Worm (Caenorhabditis elegans) whole organism, L2 larva: ENCODE results near the gene Y71H2AL.2.

ENCODE experiments used
- F13H6.1 ChIP-seq: sonication (generic microtip); optimal IDR thresholded peaks from 2 replicates; lab custom pipeline; 2016; ENCODE audit warnings: missing genetic modification characterization, missing compliant biosample characterization
- R02D3.7 ChIP-seq: fragments of 150-350 bp; optimal IDR thresholded peaks from 2 replicates; lab custom pipeline; 2014; ENCODE audit warnings: missing biosample characterization, missing genetic modification characterization
- alr-1 ChIP-seq: fragments of 150-350 bp; optimal IDR thresholded peaks from 2 replicates; lab custom pipeline; 2014; ENCODE audit warnings: missing biosample characterization, missing genetic modification characterization
- aly-2 ChIP-seq: fragments of 150-350 bp; optimal IDR thresholded peaks from 2 replicates; lab custom pipeline; 2014; ENCODE audit warnings: missing biosample characterization, missing genetic modification characterization
- blmp-1 ChIP-seq: sonication (generic microtip); optimal IDR thresholded peaks from 2 replicates; lab custom pipeline; 2017; ENCODE audit warnings: missing genetic modification characterization, mild to moderate bottlenecking, missing compliant biosample characterization, antibody characterized with exemption, moderate library complexity; ENCODE audit not compliant: insufficient read depth
- dmd-4 ChIP-seq: sonication (generic microtip); optimal IDR thresholded peaks from 2 replicates; lab custom pipeline; 2017; ENCODE audit warnings: missing biosample characterization, missing genetic modification characterization
- fos-1 ChIP-seq: fragments of 150-350 bp; optimal IDR thresholded peaks from 2 replicates; lab custom pipeline; 2014; ENCODE audit warnings: missing biosample characterization, missing genetic modification characterization
- lin-39 ChIP-seq: fragments of 150-350 bp; optimal IDR thresholded peaks from 2 replicates; lab custom pipeline; 2014; ENCODE audit warnings: missing biosample characterization, missing genetic modification reagents, missing genetic modification characterization
- lsy-2 ChIP-seq, 2 experiments: fragments of 150-350 bp in 1 of 2; sonication (generic microtip) in 1 of 2; optimal IDR thresholded peaks; 2 replicates each; lab custom pipeline; 2014 to 2017; ENCODE audit warnings: missing biosample characterization in 2 of 2, missing genetic modification characterization in 2 of 2
- mbf-1 ChIP-seq: sonication (generic microtip); optimal IDR thresholded peaks from 2 replicates; lab custom pipeline; 2017; ENCODE audit warnings: missing biosample characterization, missing genetic modification characterization
- nhr-21 ChIP-seq: fragments of 150-350 bp; optimal IDR thresholded peaks from 2 replicates; lab custom pipeline; 2014; ENCODE audit warnings: missing biosample characterization, missing genetic modification characterization
- nhr-237 ChIP-seq: fragments of 150-350 bp; optimal IDR thresholded peaks from 2 replicates; lab custom pipeline; 2014; ENCODE audit warnings: missing biosample characterization, missing genetic modification characterization
- nhr-25 ChIP-seq: fragments of 150-350 bp; sonication (generic microtip); optimal IDR thresholded peaks from 3 replicates; lab custom pipeline; 2014; ENCODE audit warnings: missing biosample characterization, missing genetic modification characterization
- skn-1 ChIP-seq: sonication (generic microtip); optimal IDR thresholded peaks from 2 replicates; lab custom pipeline; 2017; ENCODE audit warnings: missing biosample characterization, missing genetic modification characterization
- sma-3 ChIP-seq: sonication (generic microtip); optimal IDR thresholded peaks from 2 replicates; lab custom pipeline; 2016; ENCODE audit warnings: missing genetic modification reagents, missing genetic modification characterization, missing compliant biosample characterization
- unc-55 ChIP-seq: fragments of 150-350 bp; sonication (generic microtip); optimal IDR thresholded peaks from 3 replicates; lab custom pipeline; 2014; ENCODE audit warnings: missing biosample characterization, missing genetic modification reagents, missing genetic modification characterization
- ztf-4 ChIP-seq: fragments of 150-350 bp; optimal IDR thresholded peaks from 2 replicates; lab custom pipeline; 2014; ENCODE audit warnings: missing biosample characterization, missing genetic modification characterization

Gene Y71H2AL.2

ce11 chrIII:2724992-2725220 is 38.7 kb downstream of the Y71H2AL.2 start, which contains the start of gene Y71H2AM.11:
Y71H2AM.11 (minus strand) TSS chrIII:2725092.
- TF ChIP-seq nhr-237 (tag; lab: Kevin White, UChicago) (no peak), dmd-4 (tag; lab: Kevin White, UChicago) (no peak), mbf-1 (no peak), alr-1 (no peak), ztf-4 (no peak), nhr-25 (tag; lab: Kevin White, UChicago) (no peak), skn-1 (tag; lab: Kevin White, UChicago) (no peak), aly-2 (tag; lab: Kevin White, UChicago) (no peak), F13H6.1 (tag; lab: Kevin White, UChicago) (no peak), sma-3 (no peak), blmp-1 (no peak), lsy-2 (tag; optimal IDR thresholded peaks at IDR 0.05; lab: Kevin White, UChicago) (no peak)

- TF ChIP-seq F13H6.1 (tag; lab: Kevin White, UChicago) (no peak), nhr-21 (tag; lab: Kevin White, UChicago) (no peak), lsy-2 (tag; optimal IDR thresholded peaks at IDR 0.05; lab: Kevin White, UChicago) (peak in 1 of 2 experiments; percentile 17), lin-39 (no peak), unc-55 (GFP tag; lab: Kevin White, UChicago) (peak; percentile 2), fos-1 (peak; percentile 8)
These were observed 39.3 kb downstream of the Y71H2AL.2 start, which contains the start of gene cosa-1 for ce11 chrIII:2725221-2726203. cosa-1 (plus strand) TSS chrIII:2726116.

ce11 chrIII:2733606-2734183 is 47.5 kb downstream of the Y71H2AL.2 start, which contains the start of gene Y71H2AM.12:
Y71H2AM.12 (minus strand) TSS chrIII:2734091.
- TF ChIP-seq R02D3.7 (tag; lab: Kevin White, UChicago) (no peak), fos-1 (peak; percentile 45)
- TF ChIP-seq, all 48 proteins: peak for 1
